Fruit fly (Drosophila melanogaster) whole organism, embryonic: ENCODE data around the gene amrt.

Experiments
- Abd-B ChIP-seq: fragments of 200-800 bp; sonication (Bioruptor generic); optimal IDR thresholded peaks from 2 replicates; lab custom pipeline; 2018; ENCODE audit warnings: missing biosample characterization, mild to moderate bottlenecking, missing genetic modification characterization, moderate library complexity
- Aef1 ChIP-seq: fragments of 200-800 bp; sonication (Bioruptor generic); IDR thresholded peaks from 3 replicates; pipeline ENCODE4 v1.3.6; 2022; ENCODE audit warnings: missing biosample characterization, missing genetic modification characterization
- CG10209 ChIP-seq: fragments of 200-800 bp; sonication (Bioruptor generic); optimal IDR thresholded peaks from 3 replicates; lab custom pipeline; 2017; ENCODE audit warnings: missing biosample characterization, mild to moderate bottlenecking, missing genetic modification characterization, missing genetic modification reagents
- CG10321 ChIP-seq: fragments of 200-800 bp; sonication (Bioruptor generic); IDR thresholded peaks from 2 replicates; pipeline ENCODE4 v1.3.6; 2022; ENCODE audit warnings: missing biosample characterization, missing genetic modification characterization
- CG11398 ChIP-seq: fragments of 200-800 bp; sonication (Bioruptor generic); optimal IDR thresholded peaks from 2 replicates; lab custom pipeline; 2016; ENCODE audit warnings: missing biosample characterization, missing genetic modification characterization
- CG11504 ChIP-seq: fragments of 200-800 bp; sonication (Bioruptor generic); optimal IDR thresholded peaks from 3 replicates; lab custom pipeline; 2019; ENCODE audit warnings: missing biosample characterization, mild to moderate bottlenecking, missing genetic modification characterization, moderate library complexity
- CG12299 ChIP-seq: fragments of 200-800 bp; sonication (Bioruptor generic); optimal IDR thresholded peaks from 2 replicates; lab custom pipeline; 2018; ENCODE audit warnings: missing biosample characterization, mild to moderate bottlenecking, missing genetic modification characterization
- CG15601 ChIP-seq: fragments of 200-800 bp; sonication (Bioruptor generic); optimal IDR thresholded peaks from 3 replicates; lab custom pipeline; 2019; ENCODE audit warnings: missing biosample characterization, mild to moderate bottlenecking, missing genetic modification characterization, moderate library complexity
- CG1647 ChIP-seq: fragments of 200-800 bp; sonication (Bioruptor generic); optimal IDR thresholded peaks from 3 replicates; lab custom pipeline; 2016; ENCODE audit warnings: missing biosample characterization, missing genetic modification characterization
- CG17328 ChIP-seq: fragments of 200-800 bp; sonication (Bioruptor generic); IDR thresholded peaks from 2 replicates; pipeline ENCODE4 v1.3.6; 2022; ENCODE audit warnings: missing biosample characterization, missing genetic modification characterization
- CG18476 ChIP-seq: fragments of 200-800 bp; sonication (Bioruptor generic); optimal IDR thresholded peaks from 2 replicates; lab custom pipeline; 2016; ENCODE audit warnings: missing biosample characterization, mild to moderate bottlenecking, missing genetic modification characterization
- CG18619 ChIP-seq: fragments of 200-800 bp; sonication (Bioruptor generic); optimal IDR thresholded peaks from 3 replicates; lab custom pipeline; 2017; ENCODE audit warnings: missing biosample characterization, mild to moderate bottlenecking, missing genetic modification characterization
- CG2712 ChIP-seq: fragments of 200-800 bp; optimal IDR thresholded peaks from 3 replicates; lab custom pipeline; 2019; ENCODE audit warnings: missing biosample characterization, mild to moderate bottlenecking, missing genetic modification characterization, moderate library complexity
- CG31441 ChIP-seq: fragments of 200-800 bp; sonication (Bioruptor generic); IDR thresholded peaks from 2 replicates; pipeline ENCODE4 v1.3.6; 2022; ENCODE audit warnings: missing biosample characterization, missing genetic modification characterization
- CG3407 ChIP-seq: fragments of 200-800 bp; sonication (Bioruptor generic); optimal IDR thresholded peaks from 2 replicates; lab custom pipeline; 2018; ENCODE audit warnings: missing biosample characterization, mild to moderate bottlenecking, missing genetic modification characterization
- CG42726 ChIP-seq: fragments of 200-800 bp; sonication (Bioruptor generic); IDR thresholded peaks from 2 replicates; pipeline ENCODE4 v1.3.6; 2022; ENCODE audit warnings: missing biosample characterization, missing genetic modification characterization; ENCODE audit not compliant: partially characterized antibody
- CG5953 ChIP-seq: fragments of 200-800 bp; sonication (Bioruptor generic); IDR thresholded peaks from 2 replicates; pipeline ENCODE4 v1.3.6; 2022; ENCODE audit warnings: missing biosample characterization, missing genetic modification characterization
- CG7839 ChIP-seq: fragments of 200-800 bp; sonication (Bioruptor generic); optimal IDR thresholded peaks from 3 replicates; lab custom pipeline; 2018; ENCODE audit warnings: missing biosample characterization, mild to moderate bottlenecking, missing genetic modification characterization, moderate library complexity
- CG7987 ChIP-seq: fragments of 200-800 bp; sonication (Bioruptor generic); optimal IDR thresholded peaks from 2 replicates; lab custom pipeline; 2018; ENCODE audit warnings: missing biosample characterization, mild to moderate bottlenecking, missing genetic modification characterization, moderate library complexity
- CG8359 ChIP-seq: fragments of 200-800 bp; sonication (Bioruptor generic); optimal IDR thresholded peaks from 2 replicates; lab custom pipeline; 2017; ENCODE audit warnings: missing biosample characterization, mild to moderate bottlenecking, missing genetic modification characterization, borderline replicate concordance
- CG8924 ChIP-seq: fragments of 200-800 bp; optimal IDR thresholded peaks from 3 replicates; lab custom pipeline; 2019; ENCODE audit warnings: missing biosample characterization, mild to moderate bottlenecking, missing genetic modification characterization, moderate library complexity
- CG9797 ChIP-seq: fragments of 200-800 bp; sonication (Bioruptor generic); optimal IDR thresholded peaks from 3 replicates; lab custom pipeline; 2018; ENCODE audit warnings: missing biosample characterization, mild to moderate bottlenecking, missing genetic modification characterization
- D19A ChIP-seq: fragments of 200-800 bp; optimal IDR thresholded peaks from 3 replicates; lab custom pipeline; 2019; ENCODE audit warnings: missing biosample characterization, mild to moderate bottlenecking, missing genetic modification characterization, moderate library complexity
- Doc2 ChIP-seq: fragments of 200-800 bp; sonication (Bioruptor generic); IDR thresholded peaks from 2 replicates; pipeline ENCODE4 v1.3.6; 2022; ENCODE audit warnings: missing biosample characterization, missing genetic modification characterization
- Fer1 ChIP-seq: fragments of 200-800 bp; sonication (Bioruptor generic); optimal IDR thresholded peaks from 2 replicates; lab custom pipeline; 2017; ENCODE audit warnings: missing biosample characterization, mild to moderate bottlenecking, missing genetic modification characterization
- Myb ChIP-seq: fragments of 200-800 bp; sonication (Bioruptor generic); optimal IDR thresholded peaks from 2 replicates; lab custom pipeline; 2016; ENCODE audit warnings: missing biosample characterization, missing genetic modification characterization
- Oli ChIP-seq: fragments of 200-800 bp; sonication (Bioruptor generic); optimal IDR thresholded peaks from 2 replicates; lab custom pipeline; 2018; ENCODE audit warnings: missing biosample characterization, mild to moderate bottlenecking, missing genetic modification characterization, moderate library complexity
- TFAM ChIP-seq: fragments of 200-800 bp; sonication (Bioruptor generic); optimal IDR thresholded peaks from 2 replicates; lab custom pipeline; 2017; ENCODE audit warnings: missing biosample characterization, missing genetic modification characterization, inconsistent platforms
- ac ChIP-seq: fragments of 200-800 bp; sonication (Bioruptor generic); optimal IDR thresholded peaks from 3 replicates; lab custom pipeline; 2017; ENCODE audit warnings: missing biosample characterization, mild to moderate bottlenecking, missing genetic modification characterization
- az2 ChIP-seq: fragments of 200-800 bp; sonication (Bioruptor generic); optimal IDR thresholded peaks from 3 replicates; lab custom pipeline; 2016; ENCODE audit warnings: missing biosample characterization, missing genetic modification characterization
- bab2 ChIP-seq: fragments of 200-800 bp; sonication (Bioruptor generic); optimal IDR thresholded peaks from 2 replicates; lab custom pipeline; 2016; ENCODE audit warnings: missing biosample characterization, missing genetic modification characterization
- bowl ChIP-seq: fragments of 200-800 bp; sonication (Bioruptor generic); IDR thresholded peaks from 2 replicates; pipeline ENCODE4 v1.3.6; 2022; ENCODE audit warnings: missing biosample characterization, missing genetic modification characterization
- caup ChIP-seq: fragments of 200-800 bp; sonication (Bioruptor generic); optimal IDR thresholded peaks from 3 replicates; lab custom pipeline; 2017; ENCODE audit warnings: missing biosample characterization, mild to moderate bottlenecking, missing genetic modification characterization, moderate library complexity; ENCODE audit not compliant: severe bottlenecking
- corto ChIP-seq: fragments of 200-800 bp; sonication (Bioruptor generic); optimal IDR thresholded peaks from 2 replicates; lab custom pipeline; 2016; ENCODE audit warnings: missing biosample characterization, mild to moderate bottlenecking, missing genetic modification characterization, moderate library complexity
- dati ChIP-seq: fragments of 200-800 bp; sonication (Bioruptor generic); IDR thresholded peaks from 2 replicates; pipeline ENCODE4 v1.3.6; 2022; ENCODE audit warnings: missing biosample characterization, missing genetic modification characterization
- dm ChIP-seq: fragments of 200-800 bp; sonication (Bioruptor generic); optimal IDR thresholded peaks from 3 replicates; lab custom pipeline; 2016; ENCODE audit warnings: missing biosample characterization, missing genetic modification characterization
- eve ChIP-seq, 2 experiments: fragments of >200 bp; optimal IDR thresholded peaks; 2 replicates each; lab custom pipeline; 2017; ENCODE audit warnings: missing biosample characterization in 2 of 2, missing genetic modification characterization in 2 of 2
- fd102C ChIP-seq: fragments of 200-800 bp; sonication (Bioruptor generic); optimal IDR thresholded peaks from 2 replicates; lab custom pipeline; 2018; ENCODE audit warnings: missing biosample characterization, mild to moderate bottlenecking, missing genetic modification characterization, moderate library complexity
- fd64A ChIP-seq: fragments of 200-800 bp; sonication (Bioruptor generic); optimal IDR thresholded peaks from 3 replicates; lab custom pipeline; 2018; ENCODE audit warnings: missing biosample characterization, mild to moderate bottlenecking, missing genetic modification characterization
- ftz-f1 ChIP-seq: fragments of 200-800 bp; sonication (Bioruptor generic); optimal IDR thresholded peaks from 2 replicates; lab custom pipeline; 2016; ENCODE audit warnings: missing biosample characterization, missing genetic modification characterization
- grau ChIP-seq: fragments of 200-800 bp; optimal IDR thresholded peaks from 3 replicates; lab custom pipeline; 2019; ENCODE audit warnings: missing biosample characterization, mild to moderate bottlenecking, missing genetic modification characterization, moderate library complexity
- gt ChIP-seq: fragments of 200-800 bp; sonication (Bioruptor generic); IDR thresholded peaks from 2 replicates; pipeline ENCODE4 v1.3.6; 2022; ENCODE audit warnings: missing biosample characterization, missing genetic modification characterization
- phol ChIP-seq: fragments of 200-800 bp; sonication (Bioruptor generic); optimal IDR thresholded peaks from 3 replicates; lab custom pipeline; 2018; ENCODE audit warnings: missing biosample characterization, mild to moderate bottlenecking, missing genetic modification characterization, moderate library complexity
- prd ChIP-seq, 3 experiments: fragments of >200 bp in 2 of 3; fragments of 200-800 bp in 1 of 3; sonication (Bioruptor generic) in 1 of 3; optimal IDR thresholded peaks in 2 of 3; IDR thresholded peaks in 1 of 3; 2 replicates in 2 of 3; 3 replicates in 1 of 3; pipeline versions ENCODE4 v1.3.6 to Lab custom; 2017 to 2022; ENCODE audit warnings: missing biosample characterization in 1 of 3, missing genetic modification characterization in 1 of 3
- sens ChIP-seq: fragments of 200-800 bp; sonication (Bioruptor generic); peaks from one replicate; lab custom pipeline; 2016; ENCODE audit warnings: missing biosample characterization, missing genetic modification characterization
- so ChIP-seq: fragments of 200-800 bp; sonication (Bioruptor generic); IDR thresholded peaks from 3 replicates; pipeline ENCODE4 v1.3.6; 2022; ENCODE audit warnings: missing biosample characterization, missing genetic modification characterization
- ttk ChIP-seq: fragments of 200-800 bp; sonication (Bioruptor generic); IDR thresholded peaks from 2 replicates; pipeline ENCODE4 v2.1.2; 2022; ENCODE audit warnings: missing biosample characterization, missing genetic modification characterization
- twi ChIP-seq: fragments of 200-800 bp; optimal IDR thresholded peaks from 2 replicates; lab custom pipeline; 2019; ENCODE audit warnings: missing biosample characterization, mild to moderate bottlenecking, missing genetic modification characterization, moderate library complexity
- vfl ChIP-seq: fragments of 200-800 bp; sonication (Bioruptor generic); optimal IDR thresholded peaks from 2 replicates; lab custom pipeline; 2016; ENCODE audit warnings: missing biosample characterization, missing genetic modification characterization

amrt gene

dm6 chrX:13820310-13821038 lies 38.2 kb downstream of the amrt start:
- TF ChIP-seq fd102C (GFP tag; lab: Kevin White, UChicago) (no peak), gt (GFP tag; lab: Robert Waterston, UW) (no peak), ac (GFP tag; lab: Kevin White, UChicago) (no peak), az2 (GFP tag; lab: Kevin White, UChicago) (no peak), caup (GFP tag; lab: Kevin White, UChicago) (no peak), so (GFP tag; lab: Robert Waterston, UW) (0 out of 3 replicates have a peak, but pooled peaks have one; percentile 25), CG1647 (GFP tag; lab: Kevin White, UChicago) (no peak), Fer1 (GFP tag; lab: Kevin White, UChicago) (peak; percentile 30), grau (tag; lab: Kevin White, UChicago) (peak; percentile 14), dm (no peak), Oli (tag; lab: Kevin White, UChicago) (peak; percentile 34), CG8359 (no peak), CG31441 (GFP tag; lab: Robert Waterston, UW) (peak; percentile 17; the same call in 1 of the 2 replicates), ttk (GFP tag; lab: Robert Waterston, UW) (no peak), eve (GFP tag; optimal IDR thresholded peaks at IDR 0.05; lab: Kevin White, UChicago) (no peak), Doc2 (GFP tag; lab: Robert Waterston, UW) (no peak), CG10209 (GFP tag; lab: Kevin White, UChicago) (peak; percentile 40), CG3407 (GFP tag; lab: Kevin White, UChicago) (peak; percentile 42), CG12299 (tag; lab: Kevin White, UChicago) (no peak), CG11398 (GFP tag; lab: Kevin White, UChicago) (no peak), fd64A (GFP tag; lab: Kevin White, UChicago) (no peak), CG7839 (peak; percentile 40), prd (optimal IDR thresholded peaks at IDR 0.05; lab: Kevin White, UChicago) (no peak), prd (GFP tag; IDR thresholded peaks at IDR 0.05; lab: Robert Waterston, UW) (no peak), twi (no peak), CG8924 (no peak), ftz-f1 (GFP tag; lab: Kevin White, UChicago) (no peak), CG9797 (GFP tag; lab: Kevin White, UChicago) (no peak), TFAM (GFP tag; lab: Kevin White, UChicago) (no peak), Myb (GFP tag; lab: Kevin White, UChicago) (no peak), CG18476 (GFP tag; lab: Kevin White, UChicago) (peak; percentile 15), CG17328 (GFP tag; lab: Robert Waterston, UW) (no peak), phol (tag; lab: Kevin White, UChicago) (peak; percentile 34), CG15601 (no peak), Aef1 (no peak), CG2712 (peak; percentile 22), CG11504 (tag; lab: Kevin White, UChicago) (peak; percentile 32), CG5953 (GFP tag; lab: Robert Waterston, UW) (no peak), Abd-B (GFP tag; lab: Kevin White, UChicago) (no peak), sens (GFP tag; lab: Kevin White, UChicago) (peak; percentile 85), bowl (GFP tag; lab: Robert Waterston, UW) (no peak), CG42726 (no peak), corto (GFP tag; lab: Kevin White, UChicago) (no peak), CG18619 (GFP tag; lab: Kevin White, UChicago) (peak; percentile 31), bab2 (GFP tag; lab: Kevin White, UChicago) (peak; percentile 28), dati (no peak), D19A (tag; lab: Kevin White, UChicago) (no peak), CG10321 (GFP tag; lab: Robert Waterston, UW) (no peak), CG7987 (GFP tag; lab: Kevin White, UChicago) (peak; percentile 21), vfl (GFP tag; lab: Kevin White, UChicago) (no peak)
